Worm (Caenorhabditis elegans) whole organism, midembryonic: ENCODE measurements around the gene srt-27.

Experiments
- cog-1 ChIP-seq: sonication (generic microtip); optimal IDR thresholded peaks from 2 replicates; lab custom pipeline; 2016; ENCODE audit warnings: missing genetic modification characterization, missing compliant biosample characterization
- klf-2 ChIP-seq: fragments of 200-800 bp; sonication (Bioruptor generic); conservative IDR thresholded peaks from 2 replicates; pipeline ENCODE4 v1.3.6; 2022; ENCODE audit warnings: missing genetic modification reagents, missing genetic modification characterization, missing compliant biosample characterization
- ref-1 ChIP-seq: fragments of 200-800 bp; sonication (Bioruptor generic); conservative IDR thresholded peaks from 2 replicates; pipeline ENCODE4 v1.3.6; 2022; ENCODE audit warnings: missing genetic modification reagents, missing genetic modification characterization, missing compliant biosample characterization
- tab-1 ChIP-seq: fragments of 200-800 bp; sonication (Bioruptor generic); IDR thresholded peaks from 2 replicates; pipeline ENCODE4 v1.3.6; 2022; ENCODE audit warnings: missing genetic modification characterization, missing compliant biosample characterization

DNA sequence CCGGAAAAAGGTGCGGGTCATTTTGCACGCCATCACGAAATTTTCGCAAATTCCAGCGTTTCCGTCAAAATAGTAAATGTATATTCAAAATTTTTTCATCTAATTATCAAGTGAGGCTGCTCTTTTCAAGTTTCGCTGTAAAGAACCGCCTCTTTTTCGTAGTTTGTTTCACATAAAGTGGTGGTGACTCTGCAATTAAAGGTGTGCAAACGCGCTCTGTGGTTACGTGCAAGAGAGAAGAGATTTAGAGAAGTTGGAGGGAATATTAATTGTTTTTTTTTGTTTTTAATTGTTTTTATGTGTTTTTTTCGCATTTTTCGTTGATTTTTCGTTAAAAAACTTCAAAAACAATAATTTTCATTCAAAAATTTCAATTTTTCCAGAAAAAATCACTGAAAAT, 48.1 kb downstream of the srt-27 start, which contains the start of gene W02G9.3:
- TF ChIP-seq ref-1 (GFP tag; lab: Robert Waterston, UW) (no peak), klf-2 (GFP tag; lab: Robert Waterston, UW) (no peak), cog-1 (peak; percentile 55), tab-1 (GFP tag; lab: Robert Waterston, UW) (no peak)
